Worm (Caenorhabditis elegans) whole organism, L3 larva: Measurements from ENCODE around the gene irld-27.

ENCODE experiments used
- R02D3.7 ChIP-seq: fragments of 150-350 bp; optimal IDR thresholded peaks from 2 replicates; lab custom pipeline; 2014; ENCODE audit warnings: missing biosample characterization, missing genetic modification characterization
- ZK546.5 ChIP-seq: sonication (generic microtip); optimal IDR thresholded peaks from 2 replicates; lab custom pipeline; 2017; ENCODE audit warnings: missing biosample characterization, missing genetic modification characterization
- aly-2 ChIP-seq: fragments of 150-350 bp; optimal IDR thresholded peaks from 2 replicates; lab custom pipeline; 2014; ENCODE audit warnings: missing biosample characterization, missing genetic modification characterization
- ama-1 ChIP-seq: fragments of 150-350 bp; optimal IDR thresholded peaks from 2 replicates; lab custom pipeline; 2018
- ceh-16 ChIP-seq: sonication (generic microtip); optimal IDR thresholded peaks from 2 replicates; lab custom pipeline; 2017; ENCODE audit warnings: missing biosample characterization, missing genetic modification characterization
- ceh-28 ChIP-seq: fragments of 150-350 bp; optimal IDR thresholded peaks from 2 replicates; lab custom pipeline; 2014; ENCODE audit warnings: missing biosample characterization, missing genetic modification reagents, missing genetic modification characterization
- ceh-82 ChIP-seq: fragments of 150-350 bp; optimal IDR thresholded peaks from 2 replicates; lab custom pipeline; 2014; ENCODE audit warnings: missing biosample characterization, missing genetic modification characterization
- egl-27 ChIP-seq: sonication (generic microtip); optimal IDR thresholded peaks from 4 replicates; lab custom pipeline; 2017; ENCODE audit warnings: missing biosample characterization, missing genetic modification reagents, missing genetic modification characterization
- egl-5 ChIP-seq: fragments of 150-350 bp; optimal IDR thresholded peaks from 2 replicates; lab custom pipeline; 2017; ENCODE audit warnings: missing biosample characterization, missing genetic modification reagents, missing genetic modification characterization, inconsistent platforms
- elt-1 ChIP-seq: fragments of 150-350 bp; optimal IDR thresholded peaks from 2 replicates; lab custom pipeline; 2014; ENCODE audit warnings: missing biosample characterization, missing genetic modification characterization
- elt-2 ChIP-seq: sonication (generic microtip); optimal IDR thresholded peaks from 2 replicates; lab custom pipeline; 2016; ENCODE audit warnings: missing genetic modification reagents, mild to moderate bottlenecking, missing genetic modification characterization, missing compliant biosample characterization
- elt-3 ChIP-seq, 3 experiments: fragments of 150-350 bp in 1 of 3; sonication (generic microtip) in 2 of 3; optimal IDR thresholded peaks; 2 replicates in 2 of 3; 4 replicates in 1 of 3; lab custom pipeline; 2014 to 2017; ENCODE audit warnings: missing biosample characterization in 3 of 3, missing genetic modification characterization in 3 of 3
- fkh-10 ChIP-seq: sonication (generic microtip); optimal IDR thresholded peaks from 2 replicates; lab custom pipeline; 2017; ENCODE audit warnings: missing biosample characterization, missing genetic modification reagents, missing genetic modification characterization
- fkh-2 ChIP-seq: fragments of 150-350 bp; optimal IDR thresholded peaks from 2 replicates; lab custom pipeline; 2014; ENCODE audit warnings: missing biosample characterization, missing genetic modification reagents, missing genetic modification characterization
- fos-1 ChIP-seq: fragments of 150-350 bp; optimal IDR thresholded peaks from 2 replicates; lab custom pipeline; 2014; ENCODE audit warnings: missing biosample characterization, missing genetic modification characterization
- hmg-11 ChIP-seq: sonication (generic microtip); optimal IDR thresholded peaks from 2 replicates; lab custom pipeline; 2016; ENCODE audit warnings: missing genetic modification characterization, missing compliant biosample characterization
- jun-1 ChIP-seq: fragments of 150-350 bp; optimal IDR thresholded peaks from 2 replicates; lab custom pipeline; 2014; ENCODE audit warnings: missing biosample characterization, missing genetic modification reagents, missing genetic modification characterization
- lin-15B ChIP-seq: fragments of 150-350 bp; optimal IDR thresholded peaks from 2 replicates; lab custom pipeline; 2014; ENCODE audit warnings: missing biosample characterization, missing genetic modification characterization
- lsy-12 ChIP-seq: sonication (generic microtip); optimal IDR thresholded peaks from 2 replicates; lab custom pipeline; 2016; ENCODE audit warnings: mild to moderate bottlenecking, missing genetic modification characterization, missing compliant biosample characterization
- mdl-1 ChIP-seq: fragments of 150-350 bp; optimal IDR thresholded peaks from 2 replicates; lab custom pipeline; 2014; ENCODE audit warnings: missing biosample characterization, missing genetic modification characterization
- mml-1 ChIP-seq: fragments of 150-350 bp; sonication (generic microtip); optimal IDR thresholded peaks from 3 replicates; lab custom pipeline; 2014; ENCODE audit warnings: missing biosample characterization, missing genetic modification characterization
- nfya-1 ChIP-seq: sonication (generic microtip); optimal IDR thresholded peaks from 2 replicates; lab custom pipeline; 2017; ENCODE audit warnings: missing genetic modification characterization, mild to moderate bottlenecking, missing compliant biosample characterization, antibody characterized with exemption, moderate library complexity; ENCODE audit not compliant: insufficient read depth
- nhr-11 ChIP-seq: fragments of 150-350 bp; optimal IDR thresholded peaks from 2 replicates; lab custom pipeline; 2014; ENCODE audit warnings: missing biosample characterization, missing genetic modification characterization
- nhr-23 ChIP-seq: fragments of 150-350 bp; optimal IDR thresholded peaks from 2 replicates; lab custom pipeline; 2014; ENCODE audit warnings: missing biosample characterization, missing genetic modification reagents, missing genetic modification characterization
- nhr-25 ChIP-seq: sonication (generic microtip); optimal IDR thresholded peaks from 2 replicates; lab custom pipeline; 2017; ENCODE audit warnings: missing biosample characterization, missing genetic modification characterization
- nhr-28 ChIP-seq: fragments of 150-350 bp; optimal IDR thresholded peaks from 2 replicates; lab custom pipeline; 2014; ENCODE audit warnings: missing biosample characterization, missing genetic modification characterization
- nhr-67 ChIP-seq: fragments of 150-350 bp; optimal IDR thresholded peaks from 2 replicates; lab custom pipeline; 2014; ENCODE audit warnings: missing biosample characterization, missing genetic modification characterization
- nhr-76 ChIP-seq: fragments of 150-350 bp; sonication (generic microtip); optimal IDR thresholded peaks from 5 replicates; lab custom pipeline; 2014; ENCODE audit warnings: missing biosample characterization, missing genetic modification characterization
- nhr-77 ChIP-seq: fragments of 150-350 bp; optimal IDR thresholded peaks from 2 replicates; lab custom pipeline; 2014; ENCODE audit warnings: missing biosample characterization, missing genetic modification characterization
- pha-4 ChIP-seq: fragments of 150-350 bp; optimal IDR thresholded peaks from 2 replicates; lab custom pipeline; 2014; ENCODE audit warnings: missing biosample characterization, missing genetic modification reagents, missing genetic modification characterization
- pqm-1 ChIP-seq: fragments of 150-350 bp; optimal IDR thresholded peaks from 2 replicates; lab custom pipeline; 2017; ENCODE audit warnings: missing biosample characterization, missing genetic modification characterization, inconsistent platforms
- snpc-4 ChIP-seq: fragments of 150-350 bp; optimal IDR thresholded peaks from 2 replicates; lab custom pipeline; 2014; ENCODE audit warnings: missing biosample characterization, missing genetic modification characterization
- tbx-2 ChIP-seq: sonication (generic microtip); optimal IDR thresholded peaks from 2 replicates; lab custom pipeline; 2016; ENCODE audit warnings: mild to moderate bottlenecking, missing genetic modification characterization, missing compliant biosample characterization
- unc-39 ChIP-seq: sonication (generic microtip); optimal IDR thresholded peaks from 4 replicates; lab custom pipeline; 2017; ENCODE audit warnings: missing biosample characterization, missing genetic modification characterization
- zag-1 ChIP-seq: fragments of 150-350 bp; optimal IDR thresholded peaks from 2 replicates; lab custom pipeline; 2014; ENCODE audit warnings: missing biosample characterization, missing genetic modification characterization
- ztf-11 ChIP-seq: fragments of 150-350 bp; optimal IDR thresholded peaks from 2 replicates; lab custom pipeline; 2014; ENCODE audit warnings: missing biosample characterization, missing genetic modification characterization
- ztf-4 ChIP-seq: fragments of 150-350 bp; optimal IDR thresholded peaks from 2 replicates; lab custom pipeline; 2014; ENCODE audit warnings: missing biosample characterization, missing genetic modification characterization

The irld-27 gene

DNA sequence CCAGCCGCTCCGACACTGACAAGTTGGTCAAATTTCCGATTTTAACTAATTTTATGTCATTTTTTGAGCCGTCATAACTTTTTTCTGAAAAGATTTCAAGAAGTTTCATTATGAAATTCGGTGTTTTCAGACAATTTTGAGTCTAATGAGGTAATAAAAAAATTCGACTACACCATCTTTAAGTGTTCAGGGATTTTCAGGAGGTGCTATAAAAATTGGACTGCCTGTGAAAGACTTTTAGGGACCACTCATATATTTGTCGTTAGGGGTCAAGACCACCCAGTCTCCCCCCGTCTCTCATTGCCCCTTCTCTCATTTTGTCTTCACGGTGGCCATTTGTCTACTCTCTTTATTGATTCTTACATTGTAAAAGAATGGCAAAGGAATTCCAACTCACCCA is 42.6 kb downstream of the irld-27 start, which contains the start of gene bath-10:
bath-10 (plus strand) TSS at position 301 of the 400 bp plus-strand sequence.
- no peak for TF ChIP-seq ztf-4 (tag; lab: Kevin White, UChicago)
- TF ChIP-seq nhr-28 (tag; lab: Kevin White, UChicago) = no peak
- TF ChIP-seq elt-1 (tag; lab: Kevin White, UChicago) = no peak
- TF ChIP-seq nhr-77 (tag; lab: Kevin White, UChicago) = no peak
- TF ChIP-seq R02D3.7 (tag; lab: Kevin White, UChicago) = no peak
- no peak for TF ChIP-seq ztf-11 (tag; lab: Kevin White, UChicago)
- no peak for TF ChIP-seq fkh-2
- TF ChIP-seq ceh-28 = no peak
- no peak for TF ChIP-seq nhr-76
- TF ChIP-seq nhr-23 (tag; lab: Kevin White, UChicago) = no peak
- no peak for TF ChIP-seq pha-4 (tag; lab: Kevin White, UChicago)
- TF ChIP-seq snpc-4 (tag; lab: Kevin White, UChicago) = no peak
- TF ChIP-seq nhr-11 = no peak
- TF ChIP-seq ceh-82 (tag; lab: Kevin White, UChicago) = no peak
- TF ChIP-seq hmg-11 = no peak
- TF ChIP-seq aly-2 = no peak
- no peak for TF ChIP-seq elt-3 (tag; optimal IDR thresholded peaks at IDR 0.05; lab: Kevin White, UChicago)

DNA sequence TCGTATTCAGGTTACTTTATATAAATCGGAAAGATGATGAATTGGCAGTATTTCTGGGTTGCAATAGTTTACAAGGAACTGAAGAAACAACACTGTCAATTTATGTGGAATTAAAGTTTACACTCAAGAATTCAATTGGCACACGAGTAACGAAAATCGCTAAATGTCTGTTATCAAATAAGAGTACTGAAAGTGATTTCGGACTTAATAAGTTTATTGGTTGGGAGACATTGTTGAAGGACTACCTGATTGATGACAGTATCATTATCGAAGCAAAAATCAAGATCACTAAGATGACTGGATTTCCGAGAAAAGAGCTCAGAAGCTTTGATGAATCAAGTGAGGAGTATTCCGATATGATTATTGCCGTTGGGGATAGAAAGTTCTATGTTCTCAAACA is 43.2 kb downstream of the irld-27 start:
- TF ChIP-seq nfya-1 (tag; lab: Kevin White, UChicago) (no peak), nhr-23 (tag; lab: Kevin White, UChicago) (no peak), nhr-67 (tag; lab: Kevin White, UChicago) (no peak), jun-1 (tag; lab: Kevin White, UChicago) (no peak), fos-1 (no peak), ceh-82 (tag; lab: Kevin White, UChicago) (no peak), fkh-2 (no peak), tbx-2 (tag; lab: Kevin White, UChicago) (no peak), nhr-25 (tag; lab: Kevin White, UChicago) (no peak), ama-1 (lab: Kevin White, UChicago) (no peak), unc-39 (tag; lab: Kevin White, UChicago) (no peak)

DNA sequence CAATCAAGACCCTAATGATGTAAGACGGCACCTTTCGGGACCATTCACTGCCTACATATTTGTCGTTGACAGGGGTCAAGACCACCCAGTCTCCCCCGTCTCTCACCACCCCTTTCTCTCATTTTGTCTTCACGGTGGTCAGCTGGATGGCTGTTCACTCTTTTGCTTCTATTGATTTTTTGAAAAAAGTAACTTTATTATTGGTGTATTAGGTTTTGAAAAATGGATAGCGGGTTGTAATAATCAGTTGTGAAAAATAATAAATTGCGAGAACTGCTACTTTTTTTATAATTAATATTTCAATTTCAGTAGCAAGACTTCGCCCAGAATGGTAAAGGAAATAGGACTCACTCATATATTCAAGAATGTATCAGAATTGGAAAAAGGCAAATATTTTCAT is 44.6 kb downstream of the irld-27 start, which contains the start of gene bath-9:
bath-9 (plus strand) TSS at position 301 of the 400 bp plus-strand sequence.
- TF ChIP-seq pha-4 (tag; lab: Kevin White, UChicago) (no peak), egl-27 (tag; lab: Kevin White, UChicago) (no peak)

DNA sequence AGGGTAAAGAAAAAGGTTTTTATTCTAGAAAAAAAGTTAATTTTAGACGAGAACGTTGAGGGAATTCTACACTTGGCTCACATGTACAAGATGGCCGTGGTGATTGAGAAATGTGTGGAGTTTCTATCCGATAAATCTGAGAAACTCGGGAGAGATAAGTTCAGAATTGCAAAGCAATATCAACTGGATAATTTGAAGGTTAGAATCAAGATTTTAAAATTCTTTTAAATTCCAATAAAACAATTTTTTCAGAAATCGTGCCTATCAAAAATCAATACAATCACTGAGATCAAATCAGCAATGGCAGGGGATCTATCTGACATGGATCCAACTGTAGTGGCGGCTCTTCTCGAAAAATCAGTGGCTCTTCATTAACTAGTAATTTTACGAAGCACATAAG is 46.1 kb downstream of the irld-27 start, which contains the start of gene Y49F6C.2:
Y49F6C.2 (plus strand) TSS at position 301 of the 400 bp plus-strand sequence.
- no peak for TF ChIP-seq elt-2 (tag; lab: Kevin White, UChicago)
- TF ChIP-seq ZK546.5 (tag; lab: Kevin White, UChicago) = no peak
- TF ChIP-seq fkh-10 = no peak
- TF ChIP-seq nhr-67 (tag; lab: Kevin White, UChicago) = no peak
- TF ChIP-seq nhr-11 = no peak
- TF ChIP-seq pqm-1 (tag; lab: Kevin White, UChicago) = no peak
- no peak for TF ChIP-seq nhr-77 (tag; lab: Kevin White, UChicago)
- TF ChIP-seq nhr-25 (tag; lab: Kevin White, UChicago) = no peak
- TF ChIP-seq zag-1 (tag; lab: Kevin White, UChicago) = no peak
- TF ChIP-seq mdl-1 = no peak
- no peak for TF ChIP-seq lin-15B (tag; lab: Kevin White, UChicago)
- TF ChIP-seq egl-5 (tag; lab: Kevin White, UChicago) = no peak
- TF ChIP-seq R02D3.7 (tag; lab: Kevin White, UChicago) = no peak
- no peak for TF ChIP-seq elt-3 (tag; optimal IDR thresholded peaks at IDR 0.05; lab: Kevin White, UChicago)
- no peak for TF ChIP-seq pha-4 (tag; lab: Kevin White, UChicago)
- TF ChIP-seq lsy-12 (tag; lab: Kevin White, UChicago) = no peak
- TF ChIP-seq ceh-16 (tag; lab: Kevin White, UChicago) = no peak
- no peak for TF ChIP-seq mml-1 (tag; lab: Kevin White, UChicago)
- TF ChIP-seq, all 47 proteins: peak for 0
